Worm (Caenorhabditis elegans): ENCODE results near the gene F44B9.5.
"Not testable (repeated sequence)": the region's sequence is repeated elsewhere in the genome, so short reads cannot be mapped to it uniquely, and the experiment has no call there.

- not testable (repeated sequence) for TF ChIP-seq ceh-16, zag-1, mdl-1 (tag; optimal IDR thresholded peaks at IDR 0.05)
These were observed 52.1 kb downstream of the F44B9.5 start, which contains the start of gene F54H12.2 for ce11 chrIII:7964281-7964680.
